Worm (Caenorhabditis elegans): ENCODE measurements around the gene npp-16.

- TF ChIP-seq elt-3 (tag; optimal IDR thresholded peaks at IDR 0.05) = no peak
- no peak for TF ChIP-seq nhr-2 (tag; optimal IDR thresholded peaks at IDR 0.05)
- TF ChIP-seq bed-3 (GFP tag; optimal IDR thresholded peaks at IDR 0.05) = no peak
- no peak for TF ChIP-seq ces-1 (GFP tag; optimal IDR thresholded peaks at IDR 0.05)
- TF ChIP-seq lin-13 (tag; optimal IDR thresholded peaks at IDR 0.05) = no peak
- TF ChIP-seq mep-1 (tag; optimal IDR thresholded peaks at IDR 0.05) = no peak
- no peak for TF ChIP-seq ceh-83 (GFP tag; optimal IDR thresholded peaks at IDR 0.05)
- TF ChIP-seq blmp-1 (tag; optimal IDR thresholded peaks at IDR 0.05) = no peak
- no peak for TF ChIP-seq pha-4 (tag; optimal IDR thresholded peaks at IDR 0.05)
- TF ChIP-seq nhr-237 (tag; optimal IDR thresholded peaks at IDR 0.05) = no peak
Observed at ce11 chrIII:11930899-11931298, 15.2 kb downstream of the npp-16 start.

Measured in whole organism, mixed stage, embryonic.